Fruit fly (Drosophila melanogaster) whole organism, prepupa: Measurements from ENCODE around the gene CG7059.

Source experiments
- CG10631 ChIP-seq: fragments of 200-800 bp; sonication (Bioruptor generic); optimal IDR thresholded peaks from 2 replicates; lab custom pipeline; 2016; ENCODE audit warnings: missing biosample characterization, missing genetic modification characterization
- CG10669 ChIP-seq: fragments of 200-800 bp; sonication (Bioruptor generic); optimal IDR thresholded peaks from 3 replicates; lab custom pipeline; 2018; ENCODE audit warnings: missing biosample characterization, mild to moderate bottlenecking, missing genetic modification characterization, moderate library complexity
- CG11294 ChIP-seq: fragments of 200-800 bp; sonication (Bioruptor generic); IDR thresholded peaks from 2 replicates; pipeline ENCODE4 v1.3.6; 2022; ENCODE audit warnings: missing biosample characterization, missing genetic modification characterization
- CG11902 ChIP-seq: fragments of 200-800 bp; sonication (Bioruptor generic); optimal IDR thresholded peaks from 3 replicates; lab custom pipeline; 2016; ENCODE audit warnings: missing biosample characterization, missing genetic modification characterization
- CG15336 ChIP-seq: fragments of 200-800 bp; sonication (Bioruptor generic); IDR thresholded peaks from 2 replicates; pipeline ENCODE4 v1.3.6; 2022; ENCODE audit warnings: missing biosample characterization, missing genetic modification characterization
- CG1621 ChIP-seq: fragments of 200-800 bp; sonication (Bioruptor generic); optimal IDR thresholded peaks from 3 replicates; lab custom pipeline; 2018; ENCODE audit warnings: missing biosample characterization, mild to moderate bottlenecking, missing genetic modification characterization
- CG16779 ChIP-seq: fragments of 200-800 bp; sonication (Bioruptor generic); optimal IDR thresholded peaks from 3 replicates; lab custom pipeline; 2017; ENCODE audit warnings: missing biosample characterization, mild to moderate bottlenecking, missing genetic modification characterization
- CG32006 ChIP-seq: fragments of 200-800 bp; sonication (Bioruptor generic); optimal IDR thresholded peaks from 3 replicates; lab custom pipeline; 2017; ENCODE audit warnings: missing biosample characterization, mild to moderate bottlenecking, missing genetic modification characterization
- CG34406 ChIP-seq: fragments of 200-800 bp; sonication (Bioruptor generic); optimal IDR thresholded peaks from 3 replicates; lab custom pipeline; 2016; ENCODE audit warnings: missing biosample characterization, missing genetic modification characterization
- CG3919 ChIP-seq: fragments of 200-800 bp; sonication (Bioruptor generic); optimal IDR thresholded peaks from 3 replicates; lab custom pipeline; 2016; ENCODE audit warnings: missing biosample characterization, missing genetic modification characterization
- CG4318 ChIP-seq: fragments of 200-800 bp; sonication (Bioruptor generic); optimal IDR thresholded peaks from 3 replicates; lab custom pipeline; 2017; ENCODE audit warnings: missing biosample characterization, mild to moderate bottlenecking, missing genetic modification characterization
- CG6163 ChIP-seq: fragments of 200-800 bp; sonication (Bioruptor generic); IDR thresholded peaks from 3 replicates; pipeline ENCODE4 v1.3.6; 2022; ENCODE audit warnings: missing biosample characterization, missing genetic modification characterization
- CG6276 ChIP-seq: fragments of 200-800 bp; sonication (Bioruptor generic); optimal IDR thresholded peaks from 2 replicates; lab custom pipeline; 2017; ENCODE audit warnings: missing biosample characterization, mild to moderate bottlenecking, missing genetic modification characterization
- CG6808 ChIP-seq: fragments of 200-800 bp; sonication (Bioruptor generic); optimal IDR thresholded peaks from 3 replicates; lab custom pipeline; 2017; ENCODE audit warnings: missing biosample characterization, missing genetic modification characterization, mild to moderate bottlenecking, moderate library complexity, missing genetic modification reagents
- CG7368 ChIP-seq: fragments of 200-800 bp; sonication (Bioruptor generic); optimal IDR thresholded peaks from 3 replicates; lab custom pipeline; 2016; ENCODE audit warnings: missing biosample characterization, missing genetic modification characterization
- CG8119 ChIP-seq: fragments of 200-800 bp; sonication (Bioruptor generic); IDR thresholded peaks from 3 replicates; pipeline ENCODE4 v1.3.6; 2022; ENCODE audit warnings: missing biosample characterization, missing genetic modification characterization
- CG8319 ChIP-seq: fragments of 200-800 bp; sonication (Bioruptor generic); optimal IDR thresholded peaks from 3 replicates; lab custom pipeline; 2016; ENCODE audit warnings: missing biosample characterization, missing genetic modification characterization
- CG9139 ChIP-seq: fragments of 200-800 bp; sonication (Bioruptor generic); optimal IDR thresholded peaks from 3 replicates; lab custom pipeline; 2017; ENCODE audit warnings: missing biosample characterization, mild to moderate bottlenecking, missing genetic modification characterization
- Eip78C ChIP-seq: fragments of 200-800 bp; sonication (Bioruptor generic); peaks from one replicate; lab custom pipeline; 2016; ENCODE audit warnings: missing biosample characterization, missing genetic modification characterization
- Eip93F ChIP-seq: fragments of 200-800 bp; sonication (Bioruptor generic); optimal IDR thresholded peaks from 2 replicates; lab custom pipeline; 2016; ENCODE audit warnings: missing biosample characterization, mild to moderate bottlenecking, missing genetic modification characterization
- Ets96B ChIP-seq: fragments of 200-800 bp; optimal IDR thresholded peaks from 2 replicates; lab custom pipeline; 2019; ENCODE audit warnings: missing biosample characterization, mild to moderate bottlenecking, missing genetic modification characterization, moderate library complexity
- Gug ChIP-seq: fragments of 200-800 bp; sonication (Bioruptor generic); IDR thresholded peaks from 2 replicates; pipeline ENCODE4 v1.3.6; 2022; ENCODE audit warnings: missing biosample characterization, missing genetic modification characterization
- Hr39 ChIP-seq: fragments of 200-800 bp; sonication (Bioruptor generic); optimal IDR thresholded peaks from 2 replicates; lab custom pipeline; 2016; ENCODE audit warnings: missing biosample characterization, missing genetic modification characterization
- Hr4 ChIP-seq: fragments of 200-800 bp; sonication (Bioruptor generic); optimal IDR thresholded peaks from 3 replicates; lab custom pipeline; 2016; ENCODE audit warnings: missing biosample characterization, missing genetic modification characterization
- Lpt ChIP-seq: fragments of 200-800 bp; sonication (Bioruptor generic); optimal IDR thresholded peaks from 3 replicates; lab custom pipeline; 2016; ENCODE audit warnings: missing biosample characterization, missing genetic modification characterization
- Met ChIP-seq: fragments of 200-800 bp; sonication (Bioruptor generic); optimal IDR thresholded peaks from 3 replicates; lab custom pipeline; 2016; ENCODE audit warnings: missing biosample characterization, missing genetic modification characterization
- Sox102F ChIP-seq: fragments of 200-800 bp; sonication (Bioruptor generic); optimal IDR thresholded peaks from 2 replicates; lab custom pipeline; 2016; ENCODE audit warnings: missing biosample characterization, mild to moderate bottlenecking, missing genetic modification characterization
- Sox14 ChIP-seq: fragments of 200-800 bp; sonication (Bioruptor generic); optimal IDR thresholded peaks from 3 replicates; lab custom pipeline; 2016; ENCODE audit warnings: missing biosample characterization, missing genetic modification characterization
- Sox15 ChIP-seq: fragments of 200-800 bp; sonication (Bioruptor generic); optimal IDR thresholded peaks from 3 replicates; lab custom pipeline; 2016; ENCODE audit warnings: missing biosample characterization, missing genetic modification characterization
- acj6 ChIP-seq: fragments of 200-800 bp; sonication (Bioruptor generic); optimal IDR thresholded peaks from 3 replicates; lab custom pipeline; 2016; ENCODE audit warnings: missing biosample characterization, missing genetic modification characterization
- cyc ChIP-seq: fragments of 200-800 bp; sonication (Bioruptor generic); optimal IDR thresholded peaks from 3 replicates; lab custom pipeline; 2016; ENCODE audit warnings: missing biosample characterization, missing genetic modification characterization
- dsx ChIP-seq: fragments of 200-800 bp; optimal IDR thresholded peaks from 3 replicates; lab custom pipeline; 2019; ENCODE audit warnings: missing biosample characterization, mild to moderate bottlenecking, missing genetic modification characterization, moderate library complexity; ENCODE audit not compliant: poor library complexity, severe bottlenecking
- eg ChIP-seq: fragments of 200-800 bp; sonication (Bioruptor generic); IDR thresholded peaks from 3 replicates; pipeline ENCODE4 v1.3.6; 2022; ENCODE audit warnings: missing biosample characterization, missing genetic modification characterization
- fd59A ChIP-seq: fragments of 200-800 bp; sonication (Bioruptor generic); optimal IDR thresholded peaks from 2 replicates; lab custom pipeline; 2017; ENCODE audit warnings: missing biosample characterization, mild to moderate bottlenecking, missing genetic modification characterization, missing genetic modification reagents
- fd85E ChIP-seq: fragments of 200-800 bp; sonication (Bioruptor generic); optimal IDR thresholded peaks from 3 replicates; lab custom pipeline; 2016; ENCODE audit warnings: missing biosample characterization, missing genetic modification characterization
- fkh ChIP-seq: fragments of 200-800 bp; sonication (Bioruptor generic); optimal IDR thresholded peaks from 3 replicates; lab custom pipeline; 2017; ENCODE audit warnings: missing biosample characterization, mild to moderate bottlenecking, missing genetic modification characterization, moderate library complexity
- net ChIP-seq: fragments of 200-800 bp; sonication (Bioruptor generic); optimal IDR thresholded peaks from 3 replicates; lab custom pipeline; 2016; ENCODE audit warnings: missing biosample characterization, missing genetic modification characterization
- pdm3 ChIP-seq: fragments of 200-800 bp; sonication (Bioruptor generic); optimal IDR thresholded peaks from 3 replicates; lab custom pipeline; 2016; ENCODE audit warnings: missing biosample characterization, missing genetic modification characterization
- salr ChIP-seq, 2 experiments: fragments of 200-800 bp; sonication (Bioruptor generic); optimal IDR thresholded peaks; 3 replicates each; lab custom pipeline; 2016 to 2018; ENCODE audit warnings: missing biosample characterization in 2 of 2, missing genetic modification characterization in 2 of 2, mild to moderate bottlenecking in 1 of 2
- spab ChIP-seq: fragments of 200-800 bp; sonication (Bioruptor generic); optimal IDR thresholded peaks from 2 replicates; lab custom pipeline; 2017; ENCODE audit warnings: missing biosample characterization, mild to moderate bottlenecking, missing genetic modification characterization, missing genetic modification reagents
- ss ChIP-seq, 2 experiments: fragments of 200-800 bp; sonication (Bioruptor generic); optimal IDR thresholded peaks; 2 replicates in 1 of 2; 3 replicates in 1 of 2; lab custom pipeline; 2017 to 2018; ENCODE audit warnings: mild to moderate bottlenecking in 2 of 2, missing biosample characterization in 2 of 2, missing genetic modification characterization in 2 of 2, moderate library complexity in 1 of 2
- svp ChIP-seq: fragments of 200-800 bp; sonication (Bioruptor generic); peaks from one replicate; lab custom pipeline; 2016; ENCODE audit warnings: missing biosample characterization, missing genetic modification characterization
- vri ChIP-seq: fragments of 200-800 bp; sonication (Bioruptor generic); optimal IDR thresholded peaks from 3 replicates; lab custom pipeline; 2016; ENCODE audit warnings: missing biosample characterization, mild to moderate bottlenecking, missing genetic modification characterization

CG7059 gene

DNA sequence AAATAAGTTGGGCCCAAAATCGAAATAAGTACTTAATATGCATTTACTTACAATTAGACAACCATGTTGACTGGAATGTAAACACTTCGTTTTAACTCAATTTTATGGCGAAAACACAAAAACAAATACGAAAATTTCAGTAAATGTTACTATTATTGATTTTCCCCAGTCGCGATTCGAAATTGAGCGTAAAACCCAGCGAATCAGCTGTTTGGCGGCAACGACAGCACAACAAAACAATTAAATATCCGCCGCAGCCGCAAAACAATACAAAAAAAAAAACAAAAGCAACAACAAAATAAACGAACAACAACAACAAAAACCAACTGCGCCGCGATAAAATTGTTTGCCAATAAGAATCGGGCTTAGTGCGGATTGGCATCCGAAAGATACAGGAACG is at the start of gene CG7059, which contains the start of gene CAH8:
Gene CG7059, plus strand, starts transcription at position 167 of the 400 bp plus-strand sequence.
Gene CAH8, minus strand, starts transcription at position 101 of the 400 bp plus-strand sequence.
- no peak for TF ChIP-seq Sox14 (GFP tag; lab: Kevin White, UChicago)
- TF ChIP-seq Sox15 (GFP tag; lab: Kevin White, UChicago) = no peak
- no peak for TF ChIP-seq pdm3
- no peak for TF ChIP-seq Ets96B (tag; lab: Kevin White, UChicago)
- no peak for TF ChIP-seq CG11902 (GFP tag; lab: Kevin White, UChicago)
- no peak for TF ChIP-seq Hr4
- TF ChIP-seq Hr39 (GFP tag; lab: Kevin White, UChicago) = no peak
- no peak for TF ChIP-seq acj6 (GFP tag; lab: Kevin White, UChicago)
- TF ChIP-seq Met (GFP tag; lab: Kevin White, UChicago) = no peak
- no peak for TF ChIP-seq dsx (GFP tag; lab: Kevin White, UChicago)
- TF ChIP-seq net = no peak

DNA sequence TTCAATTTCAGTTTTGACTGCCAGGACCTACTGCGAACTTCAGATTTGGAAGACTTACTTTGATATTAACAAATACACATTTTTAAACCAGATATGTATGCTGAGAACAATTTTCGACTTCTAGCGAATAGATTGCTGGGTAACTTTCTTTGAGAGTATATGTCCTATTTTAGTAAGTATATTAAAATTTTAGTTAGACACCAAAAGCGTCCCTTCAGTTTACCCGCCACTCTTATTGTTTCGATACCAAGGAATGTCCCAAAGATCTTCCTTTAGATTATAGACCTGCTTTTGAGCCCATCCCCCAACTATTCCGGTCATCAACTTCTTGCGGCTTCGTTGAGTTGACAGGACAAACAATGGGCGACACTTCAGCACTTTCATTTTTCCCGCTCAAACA is 49.4 kb upstream of the CG7059 start, which contains the start of gene CG5388:
Gene CG5388, minus strand, starts transcription at position 101 of the 400 bp plus-strand sequence.
- no peak for TF ChIP-seq CG6163 (GFP tag; lab: Robert Waterston, UW)
- no peak for TF ChIP-seq ss (GFP tag; optimal IDR thresholded peaks at IDR 0.05; lab: Kevin White, UChicago)
- no peak for TF ChIP-seq cyc
- no peak for TF ChIP-seq CG7368
- no peak for TF ChIP-seq CG6276 (GFP tag; lab: Kevin White, UChicago)
- no peak for TF ChIP-seq CG11902 (GFP tag; lab: Kevin White, UChicago)
- TF ChIP-seq Sox102F = no peak
- no peak for TF ChIP-seq eg (GFP tag; lab: Robert Waterston, UW)
- no peak for TF ChIP-seq CG6808 (GFP tag; lab: Kevin White, UChicago)
- TF ChIP-seq dsx (GFP tag; lab: Kevin White, UChicago) = no peak
- no peak for TF ChIP-seq Ets96B (tag; lab: Kevin White, UChicago)
- TF ChIP-seq spab (GFP tag; lab: Kevin White, UChicago) = no peak
- no peak for TF ChIP-seq Sox15 (GFP tag; lab: Kevin White, UChicago)
- no peak for TF ChIP-seq CG16779
- TF ChIP-seq Gug (GFP tag; lab: Robert Waterston, UW) = no peak
- no peak for TF ChIP-seq salr (GFP tag; optimal IDR thresholded peaks at IDR 0.05; lab: Kevin White, UChicago)
- no peak for TF ChIP-seq pdm3

DNA sequence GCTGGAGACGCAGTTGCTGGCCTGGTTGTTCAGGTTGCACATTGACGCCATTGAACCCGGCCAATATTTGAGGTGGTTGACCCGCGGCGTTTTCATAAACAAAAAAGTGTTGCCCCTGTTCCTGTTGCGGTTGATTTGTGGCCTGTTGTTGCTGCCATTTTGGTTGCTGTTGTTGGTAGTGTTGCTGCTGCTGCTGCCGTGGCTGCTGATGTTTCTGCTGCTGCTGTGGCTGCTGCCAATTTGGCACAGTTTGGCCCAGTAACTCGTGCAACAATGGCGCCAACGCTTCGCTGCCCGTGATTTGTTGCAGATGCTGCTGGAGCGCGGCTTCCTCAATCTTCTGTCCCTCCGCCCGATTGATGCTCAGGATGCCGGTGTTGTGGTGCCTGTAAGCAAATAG is 47.9 kb upstream of the CG7059 start:
- TF ChIP-seq Gug (GFP tag; lab: Robert Waterston, UW) (no peak), Lpt (GFP tag; lab: Kevin White, UChicago) (no peak), pdm3 (no peak), CG32006 (GFP tag; lab: Kevin White, UChicago) (no peak), CG8119 (GFP tag; lab: Robert Waterston, UW) (no peak), Eip93F (GFP tag; lab: Kevin White, UChicago) (no peak), CG1621 (no peak), CG10631 (GFP tag; lab: Kevin White, UChicago) (no peak), CG6163 (GFP tag; lab: Robert Waterston, UW) (no peak), vri (GFP tag; lab: Kevin White, UChicago) (no peak), CG8319 (GFP tag; lab: Kevin White, UChicago) (no peak), CG4318 (GFP tag; lab: Kevin White, UChicago) (no peak), CG9139 (no peak), CG11902 (GFP tag; lab: Kevin White, UChicago) (no peak), fd59A (GFP tag; lab: Kevin White, UChicago) (no peak), dsx (GFP tag; lab: Kevin White, UChicago) (no peak), CG15336 (GFP tag; lab: Robert Waterston, UW) (no peak)
- TF ChIP-seq, all 60 proteins: peak for 0

DNA sequence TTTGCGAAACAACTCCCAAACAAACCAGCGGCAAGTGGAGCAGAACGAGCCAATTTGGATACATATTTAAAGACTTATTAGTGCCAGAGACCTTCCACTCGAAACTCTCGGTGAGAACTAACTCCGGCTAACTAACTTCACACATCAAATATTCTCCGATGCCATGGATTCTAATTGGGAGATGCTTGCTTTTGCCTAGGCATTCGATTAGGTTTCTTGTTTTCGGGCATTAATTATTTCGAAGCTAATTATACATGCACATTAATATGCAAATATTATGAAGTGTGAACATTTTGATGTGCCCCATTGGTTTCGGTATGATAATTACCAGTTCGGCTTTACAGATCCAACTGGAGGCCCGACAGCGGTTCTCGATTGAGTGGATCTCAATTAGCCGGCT is 47.4 kb upstream of the CG7059 start, which contains the start of gene CG5386:
Gene CG5386, minus strand, starts transcription at position 101 of the 400 bp plus-strand sequence.
- no peak for TF ChIP-seq CG9139
- no peak for TF ChIP-seq CG34406 (GFP tag; lab: Kevin White, UChicago)
- no peak for TF ChIP-seq CG10669 (GFP tag; lab: Kevin White, UChicago)
- no peak for TF ChIP-seq svp (GFP tag; lab: Kevin White, UChicago)
- no peak for TF ChIP-seq CG8319 (GFP tag; lab: Kevin White, UChicago)
- TF ChIP-seq cyc = no peak
- no peak for TF ChIP-seq CG3919 (GFP tag; lab: Kevin White, UChicago)
- TF ChIP-seq Hr4 = no peak
- no peak for TF ChIP-seq fd85E
- no peak for TF ChIP-seq dsx (GFP tag; lab: Kevin White, UChicago)
- no peak for TF ChIP-seq Eip78C (GFP tag; lab: Kevin White, UChicago)
- no peak for TF ChIP-seq Sox14 (GFP tag; lab: Kevin White, UChicago)
- no peak for TF ChIP-seq CG6276 (GFP tag; lab: Kevin White, UChicago)
- no peak for TF ChIP-seq CG11294
- no peak for TF ChIP-seq fkh (GFP tag; lab: Kevin White, UChicago)
- TF ChIP-seq CG1621 = no peak
- TF ChIP-seq pdm3 = no peak
- TF ChIP-seq CG11902 (GFP tag; lab: Kevin White, UChicago) = no peak
- no peak for TF ChIP-seq CG32006 (GFP tag; lab: Kevin White, UChicago)
